Fruit fly (Drosophila melanogaster): ENCODE measurements around the gene CG6833.

The CG6833 gene

DNA sequence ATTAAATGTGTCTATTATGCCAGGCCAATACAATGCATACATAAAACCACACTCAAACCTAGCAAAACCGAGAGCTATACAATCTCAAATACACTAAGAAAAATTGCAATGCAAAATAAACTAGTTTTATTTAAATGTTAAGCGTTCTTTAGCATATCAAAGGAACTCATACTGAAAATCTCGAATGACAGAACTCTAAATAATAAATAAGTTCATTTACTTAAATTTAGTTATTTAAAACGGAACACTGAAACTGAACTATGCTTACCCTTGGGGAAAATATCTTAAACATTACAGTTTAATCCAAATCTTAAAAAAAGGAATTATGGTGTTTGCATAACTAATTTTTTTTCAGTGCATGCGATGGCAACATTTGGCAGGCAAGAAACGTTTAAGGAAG is 35.2 kb downstream of the CG6833 start (continued):
- TF ChIP-seq D (optimal IDR thresholded peaks at IDR 0.05) (no peak), D (GFP tag; optimal IDR thresholded peaks at IDR 0.05) (peak; percentile 18), CG4360 (GFP tag; IDR thresholded peaks at IDR 0.05) (no peak), emc (GFP tag; optimal IDR thresholded peaks at IDR 0.05) (no peak), HLH3B (GFP tag; IDR thresholded peaks at IDR 0.05) (no peak), schlank (tag; optimal IDR thresholded peaks at IDR 0.05) (no peak), dm (GFP tag; optimal IDR thresholded peaks at IDR 0.05) (no peak), CG12769 (tag; optimal IDR thresholded peaks at IDR 0.05) (no peak), twi (tag; optimal IDR thresholded peaks at IDR 0.05) (no peak), CG17829 (tag; optimal IDR thresholded peaks at IDR 0.05) (peak; percentile 56), Trl (optimal IDR thresholded peaks at IDR 0.05) (no peak), Trl (GFP tag; optimal IDR thresholded peaks at IDR 0.05) (no peak), CTCF (GFP tag; optimal IDR thresholded peaks at IDR 0.05) (no peak), tio (GFP tag; optimal IDR thresholded peaks at IDR 0.05) (no peak), CG13624 (GFP tag; optimal IDR thresholded peaks at IDR 0.05) (no peak), kah (GFP tag; optimal IDR thresholded peaks at IDR 0.05) (no peak), MESR4 (GFP tag; optimal IDR thresholded peaks at IDR 0.05) (no peak), CG31388 (GFP tag; optimal IDR thresholded peaks at IDR 0.05) (no peak), unpg (GFP tag; optimal IDR thresholded peaks at IDR 0.05) (no peak), CG16779 (GFP tag; IDR thresholded peaks at IDR 0.05) (no peak), mirr (GFP tag; optimal IDR thresholded peaks at IDR 0.05) (no peak), HHEX (GFP tag; optimal IDR thresholded peaks at IDR 0.05) (no peak), her (GFP tag; optimal IDR thresholded peaks at IDR 0.05) (no peak)

DNA sequence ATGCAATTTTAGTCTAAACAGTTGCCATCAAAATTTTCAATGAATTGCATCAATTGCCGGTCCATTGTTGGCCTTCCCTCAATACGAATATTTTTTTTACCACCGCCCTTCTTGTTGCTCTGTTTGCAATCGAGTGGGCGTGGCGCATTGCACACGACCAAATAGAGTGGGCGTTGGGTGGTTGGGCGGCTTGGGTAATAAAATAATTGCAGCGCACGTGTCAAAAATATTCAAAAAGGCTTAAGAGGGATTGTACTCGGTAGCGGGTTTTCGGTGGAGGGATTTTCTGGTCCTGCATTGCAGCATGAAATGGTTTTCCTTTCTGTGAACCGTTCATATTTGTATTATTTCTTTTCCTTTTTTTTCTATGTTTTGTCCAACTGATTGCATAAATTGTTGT is 38.0 kb downstream of the CG6833 start:
- no peak for TF ChIP-seq Dad (GFP tag; optimal IDR thresholded peaks at IDR 0.05)
- TF ChIP-seq H2.0 (GFP tag; IDR thresholded peaks at IDR 0.05), result 0 out of 2 replicates have a peak, but pooled peaks have one; percentile 7
- TF ChIP-seq Ets65A (GFP tag), result peak; percentile 90
- peak; percentile 17 for TF ChIP-seq Hey (tag; optimal IDR thresholded peaks at IDR 0.05)

DNA sequence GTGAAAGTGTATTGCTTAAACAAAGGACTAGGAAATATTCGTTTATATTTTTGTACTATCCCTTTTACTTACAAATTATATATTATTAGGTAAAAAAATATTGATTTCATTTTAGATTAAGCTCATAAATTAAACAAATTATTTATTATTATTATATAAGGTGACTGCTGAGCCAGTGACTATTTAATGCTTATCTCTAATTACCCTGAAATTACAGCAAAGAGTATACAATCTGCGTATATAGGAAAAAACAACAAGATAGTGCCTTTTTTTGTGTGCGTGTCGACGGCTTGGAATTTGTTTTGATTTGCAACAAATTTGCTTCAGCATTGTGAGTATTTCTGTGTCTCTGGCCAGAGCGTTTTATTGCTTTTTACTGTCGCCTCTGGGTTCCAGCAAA is 38.5 kb downstream of the CG6833 start:
- no peak for TF ChIP-seq btn (GFP tag; optimal IDR thresholded peaks at IDR 0.05)
- TF ChIP-seq CG31224 (GFP tag; IDR thresholded peaks at IDR 0.05), result no peak
- peak; percentile 90 for TF ChIP-seq D19A (tag; optimal IDR thresholded peaks at IDR 0.05)

DNA sequence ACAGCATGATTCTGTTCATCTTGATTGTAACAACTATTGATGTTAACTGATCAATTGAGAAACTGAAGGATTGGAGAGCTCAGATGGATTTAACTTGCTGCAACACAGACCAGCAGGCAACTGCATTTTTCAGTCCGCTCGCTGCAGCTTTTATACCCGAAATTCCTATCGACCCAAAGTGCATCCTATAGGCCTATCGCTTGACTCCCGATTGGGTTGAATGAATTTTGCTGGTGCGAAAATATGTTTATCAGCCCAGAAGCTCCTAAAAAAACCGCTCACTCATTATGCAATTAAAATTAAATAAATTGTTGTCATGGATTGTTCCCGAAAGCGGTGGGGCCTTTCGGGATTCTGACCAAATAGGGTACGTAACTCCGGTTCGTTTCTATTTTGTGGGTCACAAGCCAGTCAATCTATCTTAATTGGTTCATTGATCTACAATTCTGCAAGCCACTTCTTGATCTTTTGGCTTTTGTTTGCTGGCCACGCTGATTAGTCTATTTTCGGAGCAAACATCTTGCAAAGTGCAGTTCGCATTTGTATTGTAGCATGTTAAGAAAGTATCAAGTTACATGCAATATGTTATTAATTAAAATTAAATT is 47.0 kb downstream of the CG6833 start, which contains the start of gene Fbp1:
Gene Fbp1 (minus strand): TSS at position 113 of the 605 bp plus-strand sequence.
- no peak for TF ChIP-seq CG8765 (GFP tag; IDR thresholded peaks at IDR 0.05)

DNA sequence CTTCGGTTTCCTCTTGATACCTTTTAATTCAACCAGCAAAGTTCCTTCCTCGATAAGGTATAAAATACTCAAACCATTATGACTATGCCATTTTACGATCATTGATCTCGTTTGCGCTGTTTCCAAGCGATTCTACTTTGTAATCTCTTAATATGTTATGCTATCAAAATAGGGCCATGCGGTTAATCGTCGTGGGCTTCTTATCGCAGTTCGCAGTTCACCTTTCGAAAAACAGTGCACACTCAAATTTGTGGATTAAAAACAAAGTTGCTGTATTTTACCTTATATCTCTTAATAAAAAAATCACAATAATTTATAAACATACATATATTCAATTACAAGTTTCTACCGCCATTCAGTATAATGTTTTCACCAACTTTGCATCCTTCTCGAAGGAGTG is 49.1 kb downstream of the CG6833 start:
- TF ChIP-seq Elba2 (GFP tag; optimal IDR thresholded peaks at IDR 0.05), result no peak
- no peak for TF ChIP-seq nmo (GFP tag; optimal IDR thresholded peaks at IDR 0.05)
- no peak for TF ChIP-seq Spps (tag; optimal IDR thresholded peaks at IDR 0.05)
- TF ChIP-seq Ravus (GFP tag; IDR thresholded peaks at IDR 0.05), result no peak
- TF ChIP-seq NC2α (GFP tag; optimal IDR thresholded peaks at IDR 0.05), result no peak
- no peak for TF ChIP-seq br (optimal IDR thresholded peaks at IDR 0.05)
- TF ChIP-seq HLH54F (GFP tag; optimal IDR thresholded peaks at IDR 0.05), result no peak
- no peak for TF ChIP-seq Six4 (GFP tag; optimal IDR thresholded peaks at IDR 0.05)
- no peak for TF ChIP-seq CG11398 (GFP tag; optimal IDR thresholded peaks at IDR 0.05)
- no peak for TF ChIP-seq Myb (GFP tag; optimal IDR thresholded peaks at IDR 0.05)
- no peak for TF ChIP-seq dan (GFP tag; IDR thresholded peaks at IDR 0.05)
- no peak for TF ChIP-seq Tbp (GFP tag; optimal IDR thresholded peaks at IDR 0.05)
- TF ChIP-seq CG16863 (GFP tag; optimal IDR thresholded peaks at IDR 0.05), result no peak
- no peak for TF ChIP-seq cas (GFP tag; IDR thresholded peaks at IDR 0.05)
- no peak for TF ChIP-seq CG3838 (GFP tag; optimal IDR thresholded peaks at IDR 0.05)

Data from whole organism, embryonic.